Fruit fly (Drosophila melanogaster): ENCODE measurements around the gene CG17597.

The CG17597 gene

DNA sequence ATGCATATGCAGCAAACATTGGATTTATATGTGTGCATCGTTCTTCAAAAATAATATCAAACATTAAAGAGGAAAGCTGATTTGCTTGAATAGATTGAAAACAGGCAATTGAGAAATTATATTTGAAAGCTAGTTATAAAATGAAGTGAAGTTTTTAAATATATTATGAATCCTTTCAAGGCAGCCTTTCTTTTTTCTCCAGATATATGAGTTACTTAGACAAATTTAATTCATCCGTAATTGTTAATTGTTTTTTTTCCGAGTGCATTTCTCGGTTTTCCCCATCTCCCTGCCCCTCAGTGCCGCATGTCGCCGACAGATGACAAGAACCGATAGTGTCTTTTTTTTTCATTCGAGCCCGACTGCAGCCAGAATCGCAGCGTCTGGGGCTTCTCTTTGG is 40.9 kb upstream of the CG17597 start (continued):
- TF ChIP-seq Ssrp (tag; optimal IDR thresholded peaks at IDR 0.05), result peak; percentile 51
- peak; percentile 25 for TF ChIP-seq CG30403 (GFP tag; optimal IDR thresholded peaks at IDR 0.05)
- no peak for TF ChIP-seq sug (tag; optimal IDR thresholded peaks at IDR 0.05)
- no peak for TF ChIP-seq CG13123 (GFP tag; optimal IDR thresholded peaks at IDR 0.05)
- peak; percentile 27 for TF ChIP-seq gsb-n (tag; optimal IDR thresholded peaks at IDR 0.05)
- TF ChIP-seq chn (GFP tag; optimal IDR thresholded peaks at IDR 0.05), result peak; percentile 14
- TF ChIP-seq twi (tag; optimal IDR thresholded peaks at IDR 0.05), result peak; percentile 29
- no peak for TF ChIP-seq hbn (GFP tag; IDR thresholded peaks at IDR 0.05; ENCODE audit: partially characterized antibody)
- TF ChIP-seq hkb (optimal IDR thresholded peaks at IDR 0.05), result no peak
- no peak for TF ChIP-seq hkb (GFP tag; IDR thresholded peaks at IDR 0.05)
- TF ChIP-seq dpn (GFP tag; optimal IDR thresholded peaks at IDR 0.05), result no peak
- peak; percentile 43 for TF ChIP-seq CG12391 (tag; optimal IDR thresholded peaks at IDR 0.05)
- peak in 1 of 3 experiments; percentile 80 for TF ChIP-seq lola (GFP tag; optimal IDR thresholded peaks at IDR 0.05)
- TF ChIP-seq zf30C (GFP tag; optimal IDR thresholded peaks at IDR 0.05), result peak; percentile 77
- TF ChIP-seq CG9727 (GFP tag; optimal IDR thresholded peaks at IDR 0.05), result peak; percentile 69
- no peak for TF ChIP-seq seq (GFP tag; IDR thresholded peaks at IDR 0.05)
- peak; percentile 6 for TF ChIP-seq pnt (GFP tag; optimal IDR thresholded peaks at IDR 0.05)
- TF ChIP-seq CoRest (tag; optimal IDR thresholded peaks at IDR 0.05), result peak; percentile 32
- peak in 1 of 2 experiments; percentile 46 for TF ChIP-seq bsh (GFP tag; optimal IDR thresholded peaks at IDR 0.05)
- TF ChIP-seq crol (GFP tag; IDR thresholded peaks at IDR 0.05), result peak; percentile 26; the same call in 1 of the 2 replicates
- peak; percentile 13 for TF ChIP-seq CG2712 (tag; optimal IDR thresholded peaks at IDR 0.05)
- peak; percentile 49 for TF ChIP-seq gem (tag; optimal IDR thresholded peaks at IDR 0.05)
- TF ChIP-seq CG15601 (tag; optimal IDR thresholded peaks at IDR 0.05), result peak; percentile 39

DNA sequence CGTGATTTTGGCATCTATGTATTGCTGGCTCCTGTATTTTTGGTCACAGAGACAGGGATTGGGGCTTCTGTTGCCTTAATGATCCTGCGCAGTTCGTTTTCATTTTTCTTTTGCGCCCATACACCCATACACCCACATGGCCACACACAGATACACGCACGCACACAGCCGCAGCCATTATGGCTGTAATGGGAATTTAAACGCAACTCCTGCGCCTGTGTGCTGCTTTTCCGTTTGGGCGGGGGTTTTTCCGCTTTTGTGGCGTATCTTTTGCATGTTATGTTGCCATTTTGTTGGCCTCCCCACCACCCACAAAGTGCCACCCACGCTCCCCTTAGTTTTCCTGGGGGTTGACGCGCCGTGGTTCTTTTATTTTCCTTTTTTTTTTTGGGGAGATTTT is 36.9 kb upstream of the CG17597 start:
- TF ChIP-seq Bdp1 (GFP tag; optimal IDR thresholded peaks at IDR 0.05) (no peak), slbo (GFP tag; IDR thresholded peaks at IDR 0.05) (no peak), exex (tag; optimal IDR thresholded peaks at IDR 0.05) (peak; percentile 12), CG6272 (GFP tag; IDR thresholded peaks at IDR 0.05) (no peak), NC2β (GFP tag; optimal IDR thresholded peaks at IDR 0.05) (no peak), CG17612 (GFP tag; IDR thresholded peaks at IDR 0.05) (no peak), twi (tag; optimal IDR thresholded peaks at IDR 0.05) (no peak), Mrtf (GFP tag; IDR thresholded peaks at IDR 0.05) (no peak), bigmax (GFP tag; optimal IDR thresholded peaks at IDR 0.05) (no peak), CG11696 (GFP tag; IDR thresholded peaks at IDR 0.05) (no peak), Aef1 (GFP tag; IDR thresholded peaks at IDR 0.05) (no peak), ase (GFP tag; IDR thresholded peaks at IDR 0.05) (no peak), abd-A (tag; optimal IDR thresholded peaks at IDR 0.05) (peak; percentile 81), crc (GFP tag; optimal IDR thresholded peaks at IDR 0.05) (no peak), Nf-YB (GFP tag; optimal IDR thresholded peaks at IDR 0.05) (peak; percentile 68), CG32532 (GFP tag; IDR thresholded peaks at IDR 0.05) (no peak), Nf-YC (tag; optimal IDR thresholded peaks at IDR 0.05) (peak; percentile 89), Ets65A (GFP tag) (peak; percentile 28), Oaz (GFP tag; IDR thresholded peaks at IDR 0.05) (no peak), ewg (GFP tag; optimal IDR thresholded peaks at IDR 0.05) (peak; percentile 92), CG16813 (GFP tag; IDR thresholded peaks at IDR 0.05; ENCODE audit: partially characterized antibody) (no peak), cg (GFP tag; optimal IDR thresholded peaks at IDR 0.05) (peak; percentile 70), CG13123 (GFP tag; optimal IDR thresholded peaks at IDR 0.05) (no peak), Doc3 (GFP tag; IDR thresholded peaks at IDR 0.05; ENCODE audit: partially characterized antibody) (0 out of 3 replicates have a peak, but pooled peaks have one; percentile 12), Hr78 (GFP tag; optimal IDR thresholded peaks at IDR 0.05) (no peak)

Measured in whole organism, embryonic.